Fruit fly (Drosophila melanogaster) whole organism, embryonic: ENCODE data around the gene CG7943.

Source experiments
- Ada2b ChIP-seq: fragments of 200-800 bp; sonication (Bioruptor generic); IDR thresholded peaks from 2 replicates; pipeline ENCODE4 v1.3.6; 2022; ENCODE audit warnings: missing biosample characterization, missing genetic modification characterization
- Adf1 ChIP-seq: fragments of 200-800 bp; sonication (Bioruptor generic); IDR thresholded peaks from 2 replicates; pipeline ENCODE4 v1.3.6; 2022; ENCODE audit warnings: missing biosample characterization, missing genetic modification characterization
- Atf-2 ChIP-seq: fragments of 200-800 bp; sonication (Bioruptor generic); optimal IDR thresholded peaks from 2 replicates; lab custom pipeline; 2016; ENCODE audit warnings: missing biosample characterization, missing genetic modification characterization
- Atf6 ChIP-seq: fragments of 200-800 bp; sonication (Bioruptor generic); IDR thresholded peaks from 2 replicates; pipeline ENCODE4 v1.3.6; 2022; ENCODE audit warnings: missing biosample characterization, missing genetic modification characterization
- Bteb2 ChIP-seq: fragments of 200-800 bp; sonication (Bioruptor generic); optimal IDR thresholded peaks from 2 replicates; lab custom pipeline; 2016; ENCODE audit warnings: missing biosample characterization, missing genetic modification characterization
- CG12071 ChIP-seq: fragments of 200-800 bp; sonication (Bioruptor generic); optimal IDR thresholded peaks from 3 replicates; lab custom pipeline; 2018; ENCODE audit warnings: missing biosample characterization, mild to moderate bottlenecking, missing genetic modification characterization
- CG16779 ChIP-seq: fragments of 200-800 bp; sonication (Bioruptor generic); IDR thresholded peaks from 2 replicates; pipeline ENCODE4 v1.3.6; 2022; ENCODE audit warnings: missing biosample characterization, missing genetic modification characterization
- CG16813 ChIP-seq: fragments of 200-800 bp; sonication (Bioruptor generic); IDR thresholded peaks from 3 replicates; pipeline ENCODE4 v1.3.6; 2022; ENCODE audit warnings: missing biosample characterization, missing genetic modification characterization; ENCODE audit not compliant: partially characterized antibody
- CG18619 ChIP-seq: fragments of 200-800 bp; sonication (Bioruptor generic); optimal IDR thresholded peaks from 3 replicates; lab custom pipeline; 2017; ENCODE audit warnings: missing biosample characterization, mild to moderate bottlenecking, missing genetic modification characterization
- CG31388 ChIP-seq: fragments of 200-800 bp; sonication (Bioruptor generic); optimal IDR thresholded peaks from 2 replicates; lab custom pipeline; 2016; ENCODE audit warnings: missing biosample characterization, missing genetic modification characterization
- CG31441 ChIP-seq: fragments of 200-800 bp; sonication (Bioruptor generic); IDR thresholded peaks from 2 replicates; pipeline ENCODE4 v1.3.6; 2022; ENCODE audit warnings: missing biosample characterization, missing genetic modification characterization
- CG32767 ChIP-seq: fragments of 200-800 bp; sonication (Bioruptor generic); IDR thresholded peaks from 2 replicates; pipeline ENCODE4 v1.3.6; 2022; ENCODE audit warnings: missing biosample characterization, missing genetic modification characterization
- CG3726 ChIP-seq: fragments of 200-800 bp; sonication (Bioruptor generic); IDR thresholded peaks from 3 replicates; pipeline ENCODE4, ENCODE4 v1.3.6; 2022; ENCODE audit warnings: missing biosample characterization, missing genetic modification characterization
- CG4617 ChIP-seq: fragments of 200-800 bp; sonication (Bioruptor generic); optimal IDR thresholded peaks from 3 replicates; lab custom pipeline; 2016; ENCODE audit warnings: missing biosample characterization, missing genetic modification characterization, borderline replicate concordance
- CG5245 ChIP-seq: fragments of 200-800 bp; sonication (Bioruptor generic); optimal IDR thresholded peaks from 3 replicates; lab custom pipeline; 2016; ENCODE audit warnings: missing biosample characterization, missing genetic modification characterization
- CG6683 ChIP-seq: fragments of 200-800 bp; sonication (Bioruptor generic); optimal IDR thresholded peaks from 2 replicates; lab custom pipeline; 2017; ENCODE audit warnings: missing biosample characterization, mild to moderate bottlenecking, missing genetic modification characterization, missing genetic modification reagents
- CG6689 ChIP-seq: fragments of 200-800 bp; sonication (Bioruptor generic); IDR thresholded peaks from 2 replicates; pipeline ENCODE4 v1.3.6; 2022; ENCODE audit warnings: missing biosample characterization, missing genetic modification characterization
- CG6791 ChIP-seq: fragments of 200-800 bp; sonication (Bioruptor generic); IDR thresholded peaks from 3 replicates; pipeline ENCODE4 v1.3.6; 2022; ENCODE audit warnings: missing biosample characterization, missing genetic modification characterization; ENCODE audit not compliant: partially characterized antibody
- CG6854 ChIP-seq: fragments of 200-800 bp; sonication (Bioruptor generic); optimal IDR thresholded peaks from 3 replicates; lab custom pipeline; 2017; ENCODE audit warnings: missing biosample characterization, mild to moderate bottlenecking, missing genetic modification characterization
- CG7271 ChIP-seq: fragments of 200-800 bp; sonication (Bioruptor generic); optimal IDR thresholded peaks from 2 replicates; lab custom pipeline; 2018; ENCODE audit warnings: missing biosample characterization, mild to moderate bottlenecking, missing genetic modification characterization, moderate library complexity
- CG9609 ChIP-seq: fragments of 200-800 bp; sonication (Bioruptor generic); optimal IDR thresholded peaks from 3 replicates; lab custom pipeline; 2016; ENCODE audit warnings: missing biosample characterization, missing genetic modification characterization
- Camta ChIP-seq: fragments of 200-800 bp; sonication (Bioruptor generic); optimal IDR thresholded peaks from 2 replicates; lab custom pipeline; 2016; ENCODE audit warnings: missing biosample characterization, missing genetic modification characterization
- CrebB ChIP-seq: fragments of 200-800 bp; sonication (Bioruptor generic); optimal IDR thresholded peaks from 3 replicates; lab custom pipeline; 2018; ENCODE audit warnings: missing biosample characterization, mild to moderate bottlenecking, missing genetic modification characterization
- Fer3 ChIP-seq: fragments of 200-800 bp; sonication (Bioruptor generic); optimal IDR thresholded peaks from 2 replicates; lab custom pipeline; 2018; ENCODE audit warnings: missing biosample characterization, mild to moderate bottlenecking, missing genetic modification characterization, moderate library complexity
- GATAe ChIP-seq: fragments of 200-800 bp; sonication (Bioruptor generic); conservative IDR thresholded peaks from 2 replicates; pipeline ENCODE4 v1.3.6; 2022; ENCODE audit warnings: missing biosample characterization, missing genetic modification characterization
- HLH4C ChIP-seq: fragments of 200-800 bp; sonication (Bioruptor generic); IDR thresholded peaks from 3 replicates; pipeline ENCODE4 v1.3.6; 2022; ENCODE audit warnings: missing biosample characterization, missing genetic modification characterization; ENCODE audit not compliant: partially characterized antibody
- NC2β ChIP-seq: fragments of 200-800 bp; sonication (Bioruptor generic); optimal IDR thresholded peaks from 2 replicates; lab custom pipeline; 2016; ENCODE audit warnings: missing biosample characterization, missing genetic modification characterization
- Scr ChIP-seq: fragments of 200-800 bp; sonication (Bioruptor generic); IDR thresholded peaks from 2 replicates; pipeline ENCODE4 v1.3.6; 2022; ENCODE audit warnings: missing biosample characterization, missing genetic modification characterization; ENCODE audit not compliant: partially characterized antibody
- Sin3A ChIP-seq: fragments of >200 bp; optimal IDR thresholded peaks from 2 replicates; lab custom pipeline; 2018
- Sox100B ChIP-seq: fragments of 200-800 bp; sonication (Bioruptor generic); optimal IDR thresholded peaks from 3 replicates; lab custom pipeline; 2018; ENCODE audit warnings: missing biosample characterization, mild to moderate bottlenecking, missing genetic modification characterization
- Sry-β ChIP-seq: fragments of 200-800 bp; sonication (Bioruptor generic); optimal IDR thresholded peaks from 2 replicates; lab custom pipeline; 2018; ENCODE audit warnings: missing biosample characterization, mild to moderate bottlenecking, missing genetic modification characterization, moderate library complexity
- TFAM ChIP-seq: fragments of 200-800 bp; sonication (Bioruptor generic); optimal IDR thresholded peaks from 2 replicates; lab custom pipeline; 2017; ENCODE audit warnings: missing biosample characterization, missing genetic modification characterization, inconsistent platforms
- Usf ChIP-seq: fragments of 200-800 bp; sonication (Bioruptor generic); optimal IDR thresholded peaks from 2 replicates; lab custom pipeline; 2017; ENCODE audit warnings: missing genotype, missing biosample characterization, missing genetic modification characterization
- bbx ChIP-seq: fragments of 200-800 bp; sonication (Bioruptor generic); IDR thresholded peaks from 2 replicates; pipeline ENCODE4 v1.3.6; 2022; ENCODE audit warnings: missing biosample characterization, missing genetic modification characterization; ENCODE audit not compliant: partially characterized antibody
- cato ChIP-seq: fragments of 200-800 bp; sonication (Bioruptor generic); optimal IDR thresholded peaks from 2 replicates; lab custom pipeline; 2016; ENCODE audit warnings: missing biosample characterization, missing genetic modification characterization, borderline replicate concordance
- cg ChIP-seq: fragments of 200-800 bp; sonication (Bioruptor generic); optimal IDR thresholded peaks from 3 replicates; lab custom pipeline; 2019; ENCODE audit warnings: missing biosample characterization, mild to moderate bottlenecking, missing genetic modification characterization, moderate library complexity
- danr ChIP-seq: fragments of 200-800 bp; sonication (Bioruptor generic); IDR thresholded peaks from 2 replicates; pipeline ENCODE4 v1.3.6; 2022; ENCODE audit warnings: missing biosample characterization, missing genetic modification characterization
- dmrt99B ChIP-seq: fragments of 200-800 bp; sonication (Bioruptor generic); optimal IDR thresholded peaks from 2 replicates; lab custom pipeline; 2018; ENCODE audit warnings: missing biosample characterization, mild to moderate bottlenecking, missing genetic modification characterization, moderate library complexity
- fd102C ChIP-seq: fragments of 200-800 bp; sonication (Bioruptor generic); optimal IDR thresholded peaks from 2 replicates; lab custom pipeline; 2018; ENCODE audit warnings: missing biosample characterization, mild to moderate bottlenecking, missing genetic modification characterization, moderate library complexity
- gcm ChIP-seq: fragments of 200-800 bp; sonication (Bioruptor generic); optimal IDR thresholded peaks from 2 replicates; lab custom pipeline; 2019; ENCODE audit warnings: missing biosample characterization, mild to moderate bottlenecking, missing genetic modification characterization, moderate library complexity
- gfzf ChIP-seq: fragments of 200-800 bp; sonication (Bioruptor generic); optimal IDR thresholded peaks from 2 replicates; lab custom pipeline; 2016; ENCODE audit warnings: missing biosample characterization, mild to moderate bottlenecking, missing genetic modification characterization, moderate library complexity
- kay ChIP-seq: fragments of 200-800 bp; sonication (Bioruptor generic); optimal IDR thresholded peaks from 2 replicates; lab custom pipeline; 2016; ENCODE audit warnings: missing biosample characterization, missing genetic modification characterization
- nmo ChIP-seq: fragments of 200-800 bp; sonication (Bioruptor generic); optimal IDR thresholded peaks from 2 replicates; lab custom pipeline; 2018; ENCODE audit warnings: missing biosample characterization, mild to moderate bottlenecking, missing genetic modification characterization, moderate library complexity
- org-1 ChIP-seq: fragments of 200-800 bp; sonication (Bioruptor generic); optimal IDR thresholded peaks from 2 replicates; lab custom pipeline; 2017; ENCODE audit warnings: missing biosample characterization, missing genetic modification characterization
- pita ChIP-seq: fragments of 200-800 bp; sonication (Bioruptor generic); optimal IDR thresholded peaks from 2 replicates; lab custom pipeline; 2017; ENCODE audit warnings: missing biosample characterization, mild to moderate bottlenecking, missing genetic modification characterization
- pzg ChIP-seq: fragments of 200-800 bp; sonication (Bioruptor generic); optimal IDR thresholded peaks from 3 replicates; lab custom pipeline; 2018; ENCODE audit warnings: missing biosample characterization, mild to moderate bottlenecking, missing genetic modification characterization, moderate library complexity
- rib ChIP-seq: fragments of 200-800 bp; sonication (Bioruptor generic); IDR thresholded peaks from 2 replicates; pipeline ENCODE4 v1.3.6; 2022; ENCODE audit warnings: missing biosample characterization, missing genetic modification characterization
- ro ChIP-seq: fragments of 200-800 bp; sonication (Bioruptor generic); IDR thresholded peaks from 2 replicates; pipeline ENCODE4 v1.3.6; 2022; ENCODE audit warnings: missing biosample characterization, missing genetic modification characterization
- row ChIP-seq: fragments of 200-800 bp; sonication (Bioruptor generic); IDR thresholded peaks from 3 replicates; pipeline ENCODE4 v1.3.6; 2022; ENCODE audit warnings: missing biosample characterization, missing genetic modification characterization
- salm ChIP-seq: fragments of 200-800 bp; sonication (Bioruptor generic); optimal IDR thresholded peaks from 2 replicates; lab custom pipeline; 2018; ENCODE audit warnings: missing biosample characterization, mild to moderate bottlenecking, missing genetic modification characterization
- slp2 ChIP-seq: fragments of 200-800 bp; sonication (Bioruptor generic); optimal IDR thresholded peaks from 2 replicates; lab custom pipeline; 2016; ENCODE audit warnings: missing biosample characterization, missing genetic modification characterization
- tap ChIP-seq: fragments of 200-800 bp; optimal IDR thresholded peaks from 3 replicates; lab custom pipeline; 2019; ENCODE audit warnings: missing biosample characterization, mild to moderate bottlenecking, missing genetic modification characterization, moderate library complexity

CG7943 gene

DNA sequence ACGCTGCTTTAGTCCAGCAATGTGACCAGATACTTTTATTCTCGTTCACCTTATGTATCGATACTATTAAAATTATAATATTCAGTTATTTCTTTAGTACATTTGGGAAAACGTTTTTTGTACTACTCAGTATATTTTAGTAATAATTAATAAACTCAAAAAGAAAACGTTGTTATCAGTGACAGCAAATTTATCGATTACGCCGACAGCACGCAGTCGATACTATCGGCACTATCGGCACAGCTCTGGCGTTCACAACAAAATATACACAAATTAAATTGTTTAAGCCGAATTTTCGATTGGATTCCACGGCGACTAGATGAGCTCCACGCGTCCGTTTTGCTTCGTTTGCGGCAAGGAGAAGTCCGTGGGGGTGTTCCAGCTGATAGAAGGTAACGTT lies 6.8 kb upstream of the CG7943 start, which contains the start of the genes janA, Sry-alpha and Sry-beta (continued):
- TF ChIP-seq kay (no peak), CG3726 (GFP tag; lab: Robert Waterston, UW) (no peak), Sox100B (GFP tag; lab: Kevin White, UChicago) (no peak), pita (GFP tag; lab: Kevin White, UChicago) (no peak), gcm (GFP tag; lab: Kevin White, UChicago) (no peak), gfzf (GFP tag; lab: Kevin White, UChicago) (peak; percentile 63), CG31388 (GFP tag; lab: Kevin White, UChicago) (no peak), HLH4C (GFP tag; lab: Robert Waterston, UW) (peak; percentile 99), CG9609 (GFP tag; lab: Kevin White, UChicago) (no peak), Usf (GFP tag; lab: Kevin White, UChicago) (no peak), salm (tag; lab: Kevin White, UChicago) (no peak), CG5245 (GFP tag; lab: Kevin White, UChicago) (no peak), tap (no peak), CG12071 (GFP tag; lab: Kevin White, UChicago) (no peak), pzg (GFP tag; lab: Kevin White, UChicago) (peak; percentile 77), NC2β (GFP tag; lab: Kevin White, UChicago) (no peak), CG6683 (GFP tag; lab: Kevin White, UChicago) (no peak), bbx (peak; percentile 99), GATAe (GFP tag; lab: Robert Waterston, UW) (no peak), Sry-β (GFP tag; lab: Kevin White, UChicago) (peak; percentile 54), ro (GFP tag; lab: Robert Waterston, UW) (no peak), Atf-2 (no peak), CG6854 (no peak), CG6689 (GFP tag; lab: Robert Waterston, UW) (no peak), dmrt99B (tag; lab: Kevin White, UChicago) (no peak), Adf1 (peak; percentile 51), Bteb2 (GFP tag; lab: Kevin White, UChicago) (no peak), rib (GFP tag; lab: Robert Waterston, UW) (no peak), org-1 (GFP tag; lab: Kevin White, UChicago) (no peak), danr (GFP tag; lab: Robert Waterston, UW) (no peak), CG4617 (GFP tag; lab: Kevin White, UChicago) (peak; percentile 92), Fer3 (tag; lab: Kevin White, UChicago) (no peak), CG16813 (GFP tag; lab: Robert Waterston, UW) (peak; percentile 100), row (GFP tag; lab: Robert Waterston, UW) (peak; percentile 69), fd102C (GFP tag; lab: Kevin White, UChicago) (no peak), TFAM (GFP tag; lab: Kevin White, UChicago) (no peak), cato (GFP tag; lab: Kevin White, UChicago) (no peak), CG18619 (GFP tag; lab: Kevin White, UChicago) (no peak), slp2 (GFP tag; lab: Kevin White, UChicago) (no peak), Atf6 (GFP tag; lab: Robert Waterston, UW) (no peak), CG16779 (GFP tag; lab: Robert Waterston, UW) (no peak), Scr (peak; percentile 99), Ada2b (GFP tag; lab: Robert Waterston, UW) (no peak), CG32767 (GFP tag; lab: Robert Waterston, UW) (peak; percentile 69), CG7271 (tag; lab: Kevin White, UChicago) (no peak), CG6791 (GFP tag; lab: Robert Waterston, UW) (peak; percentile 99), Camta (no peak), CrebB (tag; lab: Kevin White, UChicago) (no peak), nmo (GFP tag; lab: Kevin White, UChicago) (peak; percentile 47), CG31441 (GFP tag; lab: Robert Waterston, UW) (no peak), Sin3A (lab: Kevin White, UChicago) (peak; percentile 73), cg (GFP tag; lab: Kevin White, UChicago) (no peak)
